Worm (Caenorhabditis elegans): ENCODE measurements around the gene C10G8.4.
A peak's percentile ranks its signal among the peaks of the same experiment; 100 is the strongest.

C10G8.4 gene

ce11 chrV:5284270-5284980 lies 27.3 kb upstream of the C10G8.4 start:
- TF ChIP-seq nhr-43 (tag; optimal IDR thresholded peaks at IDR 0.05; ENCODE audit: poor library complexity, severe bottlenecking) (peak; percentile 10), lsy-12 (tag; optimal IDR thresholded peaks at IDR 0.05) (peak; percentile 67)

ce11 chrV:5287273-5287672 lies 24.5 kb upstream of the C10G8.4 start, which contains the start of gene Y49G5A.1:
Gene Y49G5A.1, minus strand, starts transcription at chrV:5287373.
- no peak for TF ChIP-seq nhr-76 (tag; optimal IDR thresholded peaks at IDR 0.05)
- no peak for TF ChIP-seq elt-3 (tag; optimal IDR thresholded peaks at IDR 0.05)
- TF ChIP-seq R02D3.7 (tag; optimal IDR thresholded peaks at IDR 0.05): no peak
- no peak for TF ChIP-seq skn-1 (tag; optimal IDR thresholded peaks at IDR 0.05)
- no peak for TF ChIP-seq nhr-12 (tag; optimal IDR thresholded peaks at IDR 0.05)

DNA sequence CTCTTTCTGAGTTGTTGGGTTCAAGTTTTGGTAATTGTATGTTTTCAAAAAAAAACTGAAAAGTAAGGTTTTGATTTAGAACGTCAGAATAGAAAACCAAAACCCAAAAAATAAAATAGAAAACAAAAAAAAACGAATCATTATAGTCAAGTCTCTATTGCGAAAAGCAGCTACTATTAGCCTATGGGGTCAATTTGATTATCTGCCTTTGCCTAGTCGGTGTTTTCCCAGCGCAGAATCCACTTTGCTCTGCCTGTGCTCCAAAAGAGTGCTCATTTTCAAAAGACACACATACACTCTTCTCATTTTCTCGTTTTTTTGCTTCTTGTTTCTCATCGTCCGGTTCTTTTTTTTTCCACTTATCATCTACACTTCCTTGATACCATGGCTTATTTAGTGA lies 23.1 kb upstream of the C10G8.4 start:
- TF ChIP-seq hmg-11 (tag; optimal IDR thresholded peaks at IDR 0.05) (no peak), nhr-67 (tag; optimal IDR thresholded peaks at IDR 0.05) (no peak)

DNA sequence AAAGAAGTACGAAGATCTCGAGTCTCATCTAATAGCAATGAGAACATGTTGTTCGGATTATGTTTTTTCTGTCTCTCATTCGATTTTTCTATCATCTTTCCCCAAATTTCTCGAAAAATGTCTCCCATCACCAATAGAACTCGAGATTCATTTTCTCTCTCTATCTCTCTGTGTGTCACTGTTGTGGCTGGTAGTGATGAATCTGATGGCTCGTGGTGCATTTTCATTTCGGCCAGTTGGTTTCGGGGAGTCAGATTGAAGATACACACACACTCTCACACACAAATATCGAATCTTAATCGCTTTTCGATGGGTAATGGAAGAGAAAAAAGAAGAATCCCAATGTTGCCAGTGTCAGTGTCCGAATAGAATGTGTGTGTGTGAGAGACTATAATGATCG lies 15.8 kb upstream of the C10G8.4 start:
- TF ChIP-seq snpc-4 (tag; optimal IDR thresholded peaks at IDR 0.05) (no peak), nhr-23 (tag; optimal IDR thresholded peaks at IDR 0.05) (no peak), nhr-67 (tag; optimal IDR thresholded peaks at IDR 0.05) (no peak), egl-5 (tag; optimal IDR thresholded peaks at IDR 0.05) (peak; percentile 30), zag-1 (tag; optimal IDR thresholded peaks at IDR 0.05) (no peak), jun-1 (tag; optimal IDR thresholded peaks at IDR 0.05) (no peak), nhr-12 (tag; optimal IDR thresholded peaks at IDR 0.05) (no peak), ztf-11 (tag; optimal IDR thresholded peaks at IDR 0.05) (no peak), fos-1 (tag; optimal IDR thresholded peaks at IDR 0.05) (no peak), lin-39 (tag; optimal IDR thresholded peaks at IDR 0.05) (peak; percentile 28), fkh-10 (GFP tag; optimal IDR thresholded peaks at IDR 0.05) (no peak), ztf-4 (tag; optimal IDR thresholded peaks at IDR 0.05) (no peak), nhr-28 (tag; optimal IDR thresholded peaks at IDR 0.05) (no peak), nhr-43 (tag; optimal IDR thresholded peaks at IDR 0.05; ENCODE audit: poor library complexity, severe bottlenecking) (no peak), nhr-11 (tag; optimal IDR thresholded peaks at IDR 0.05) (no peak), pqm-1 (tag; optimal IDR thresholded peaks at IDR 0.05) (no peak), nfya-1 (tag; optimal IDR thresholded peaks at IDR 0.05; ENCODE audit: insufficient read depth) (peak; percentile 34)

DNA sequence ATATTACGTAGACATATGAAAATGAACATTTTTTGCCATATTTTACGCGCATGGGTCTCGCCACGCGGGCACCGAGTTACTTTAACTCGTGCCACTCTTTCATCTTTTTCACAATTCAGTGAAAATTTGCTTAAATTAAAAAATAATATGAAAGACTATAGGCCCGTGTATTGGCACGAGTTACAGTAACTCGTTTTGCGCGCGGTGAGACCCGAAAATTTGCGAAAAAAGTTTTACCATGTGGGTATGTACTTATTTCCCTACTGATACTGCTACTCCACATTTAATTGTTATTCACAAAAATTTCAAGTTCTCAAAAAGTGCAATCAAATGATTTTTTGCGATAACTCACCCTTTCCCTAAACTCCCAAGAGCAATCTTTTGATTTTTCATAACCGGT lies 14.0 kb upstream of the C10G8.4 start:
- TF ChIP-seq lin-15B (tag; optimal IDR thresholded peaks at IDR 0.05) (no peak), zag-1 (tag; optimal IDR thresholded peaks at IDR 0.05) (no peak), egl-27 (tag; optimal IDR thresholded peaks at IDR 0.05) (no peak), nhr-67 (tag; optimal IDR thresholded peaks at IDR 0.05) (no peak), skn-1 (tag; optimal IDR thresholded peaks at IDR 0.05) (no peak), mml-1 (tag; optimal IDR thresholded peaks at IDR 0.05) (no peak), sea-2 (GFP tag; optimal IDR thresholded peaks at IDR 0.05) (no peak), nhr-28 (tag; optimal IDR thresholded peaks at IDR 0.05) (no peak), nhr-77 (tag; optimal IDR thresholded peaks at IDR 0.05) (no peak), elt-3 (tag; optimal IDR thresholded peaks at IDR 0.05) (no peak), nhr-25 (tag; optimal IDR thresholded peaks at IDR 0.05) (no peak), ZK546.5 (tag; optimal IDR thresholded peaks at IDR 0.05) (no peak), lsy-12 (tag; optimal IDR thresholded peaks at IDR 0.05) (no peak), mdl-1 (tag; optimal IDR thresholded peaks at IDR 0.05) (no peak), nhr-12 (tag; optimal IDR thresholded peaks at IDR 0.05) (no peak), egl-5 (tag; optimal IDR thresholded peaks at IDR 0.05) (no peak)

- TF ChIP-seq pha-4 (tag; optimal IDR thresholded peaks at IDR 0.05) (peak; percentile 13), ama-1 (optimal IDR thresholded peaks at IDR 0.05) (no peak), mdl-1 (tag; optimal IDR thresholded peaks at IDR 0.05) (no peak)
Measured at ce11 chrV:5301226-5301625, 10.5 kb upstream of the C10G8.4 start.
